Worm (Caenorhabditis elegans): ENCODE data around the gene Y26G10.4.

DNA sequence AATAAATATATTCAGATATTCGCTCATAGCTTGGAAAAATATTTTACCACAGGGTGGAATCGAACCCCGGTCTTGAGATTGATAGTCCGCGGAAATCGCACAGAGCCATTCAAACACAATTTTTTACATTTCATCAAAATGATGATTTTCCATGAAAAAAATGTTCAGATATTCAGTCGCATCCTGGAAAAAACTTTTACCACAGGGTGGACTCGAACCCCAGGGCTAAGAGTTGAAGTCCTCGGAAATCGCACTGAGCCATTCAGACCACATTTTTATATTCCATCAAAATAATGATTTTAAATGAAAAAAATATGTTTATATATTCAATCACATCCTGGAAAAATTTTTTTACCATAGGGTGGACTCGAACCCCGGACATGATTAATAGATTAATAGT, 23.6 kb upstream of the Y26G10.4 start:
- TF ChIP-seq him-1 (tag; optimal IDR thresholded peaks at IDR 0.05) (no peak), W03F9.2 (tag; optimal IDR thresholded peaks at IDR 0.05) (no peak)

Data from whole organism, L4/young adult.